Worm (Caenorhabditis elegans) whole organism, late embryonic: ENCODE results near the gene fbxc-49.
"Not testable (repeated sequence)": the region's sequence is repeated elsewhere in the genome, so short reads cannot be mapped to it uniquely, and the experiment has no call there.

Experiments
- F13H6.1 ChIP-seq: sonication (generic microtip); optimal IDR thresholded peaks from 2 replicates; lab custom pipeline; 2016; ENCODE audit warnings: missing genetic modification characterization, missing compliant biosample characterization
- K02D7.2 ChIP-seq: sonication (generic microtip); optimal IDR thresholded peaks from 2 replicates; lab custom pipeline; 2017; ENCODE audit warnings: mild to moderate bottlenecking, missing genetic modification characterization, missing compliant biosample characterization
- K09A11.1 ChIP-seq: sonication (generic microtip); optimal IDR thresholded peaks from 2 replicates; lab custom pipeline; 2017; ENCODE audit warnings: antibody characterized with exemption, mild to moderate bottlenecking, missing genetic modification characterization, missing compliant biosample characterization; ENCODE audit not compliant: insufficient read depth
- Y22D7AL.16 ChIP-seq: sonication (generic microtip); optimal IDR thresholded peaks from 2 replicates; lab custom pipeline; 2016; ENCODE audit warnings: missing genetic modification characterization, missing compliant biosample characterization
- ahr-1 ChIP-seq: sonication (generic microtip); optimal IDR thresholded peaks from 2 replicates; lab custom pipeline; 2016; ENCODE audit warnings: missing genetic modification characterization, missing compliant biosample characterization
- ama-1 ChIP-seq: fragments of 150-350 bp; optimal IDR thresholded peaks from 2 replicates; lab custom pipeline; 2014
- ceh-14 ChIP-seq: sonication (generic microtip); optimal IDR thresholded peaks from 2 replicates; lab custom pipeline; 2016; ENCODE audit warnings: missing genotype, missing genetic modification characterization, missing compliant biosample characterization
- ceh-18 ChIP-seq: sonication (generic microtip); optimal IDR thresholded peaks from 2 replicates; lab custom pipeline; 2016; ENCODE audit warnings: missing genetic modification characterization, missing compliant biosample characterization
- ceh-19 ChIP-seq: fragments of 200-800 bp; sonication (Bioruptor generic); optimal IDR thresholded peaks from 2 replicates; lab custom pipeline; 2018; ENCODE audit warnings: mild to moderate bottlenecking, missing genetic modification characterization, missing compliant biosample characterization
- ceh-22 ChIP-seq: sonication (generic microtip); optimal IDR thresholded peaks from 2 replicates; lab custom pipeline; 2017; ENCODE audit warnings: missing biosample characterization, missing genetic modification characterization
- ceh-30 ChIP-seq: fragments of 150-350 bp; optimal IDR thresholded peaks from 2 replicates; lab custom pipeline; 2014; ENCODE audit warnings: missing biosample characterization, missing genetic modification characterization
- ceh-31 ChIP-seq: sonication (generic microtip); optimal IDR thresholded peaks from 2 replicates; lab custom pipeline; 2016; ENCODE audit warnings: missing genetic modification characterization, missing compliant biosample characterization
- ceh-45 ChIP-seq: fragments of 200-800 bp; sonication (Bioruptor generic); IDR thresholded peaks from 2 replicates; pipeline ENCODE4 v1.3.6; 2022; ENCODE audit warnings: missing genetic modification reagents, missing genetic modification characterization, missing compliant biosample characterization
- ceh-48 ChIP-seq: sonication (generic microtip); optimal IDR thresholded peaks from 2 replicates; lab custom pipeline; 2016; ENCODE audit warnings: missing genetic modification characterization, inconsistent platforms, missing compliant biosample characterization
- ceh-6 ChIP-seq: fragments of 200-800 bp; sonication (Bioruptor generic); optimal IDR thresholded peaks from 2 replicates; lab custom pipeline; 2018; ENCODE audit warnings: mild to moderate bottlenecking, missing genetic modification characterization, missing compliant biosample characterization
- che-1 ChIP-seq: sonication (generic microtip); optimal IDR thresholded peaks from 2 replicates; lab custom pipeline; 2016; ENCODE audit warnings: mild to moderate bottlenecking, missing genetic modification characterization, missing compliant biosample characterization
- dmd-4 ChIP-seq: sonication (generic microtip); optimal IDR thresholded peaks from 2 replicates; lab custom pipeline; 2016; ENCODE audit warnings: borderline replicate concordance, missing genetic modification characterization, missing compliant biosample characterization
- elt-2 ChIP-seq: sonication (generic microtip); optimal IDR thresholded peaks from 2 replicates; lab custom pipeline; 2016; ENCODE audit warnings: missing genetic modification reagents, missing genetic modification characterization, missing compliant biosample characterization
- elt-4 ChIP-seq: sonication (generic microtip); optimal IDR thresholded peaks from 2 replicates; lab custom pipeline; 2016; ENCODE audit warnings: missing genetic modification characterization, missing compliant biosample characterization
- ets-4 ChIP-seq: sonication (generic microtip); optimal IDR thresholded peaks from 2 replicates; lab custom pipeline; 2016; ENCODE audit warnings: missing genetic modification characterization, missing compliant biosample characterization
- eyg-1 ChIP-seq: sonication (generic microtip); optimal IDR thresholded peaks from 2 replicates; lab custom pipeline; 2016; ENCODE audit warnings: missing genotype, missing genetic modification characterization, missing compliant biosample characterization
- fkh-10 ChIP-seq: fragments of 150-350 bp; optimal IDR thresholded peaks from 2 replicates; lab custom pipeline; 2014; ENCODE audit warnings: missing biosample characterization, missing genetic modification reagents, missing genetic modification characterization
- fkh-6 ChIP-seq: sonication (generic microtip); optimal IDR thresholded peaks from 2 replicates; lab custom pipeline; 2016; ENCODE audit warnings: missing genetic modification characterization, missing compliant biosample characterization
- gmeb-2 ChIP-seq: sonication (generic microtip); optimal IDR thresholded peaks from 2 replicates; lab custom pipeline; 2016; ENCODE audit warnings: missing genetic modification characterization, inconsistent platforms, missing compliant biosample characterization
- hlh-15 ChIP-seq: sonication (generic microtip); optimal IDR thresholded peaks from 2 replicates; lab custom pipeline; 2016; ENCODE audit warnings: missing genetic modification characterization, missing compliant biosample characterization
- hlh-30 ChIP-seq: sonication (generic microtip); optimal IDR thresholded peaks from 2 replicates; lab custom pipeline; 2017; ENCODE audit warnings: antibody characterized with exemption, missing genetic modification characterization, missing compliant biosample characterization; ENCODE audit not compliant: insufficient read depth
- madf-2 ChIP-seq: sonication (generic microtip); optimal IDR thresholded peaks from 2 replicates; lab custom pipeline; 2017; ENCODE audit warnings: missing genetic modification characterization, missing compliant biosample characterization
- nfya-1 ChIP-seq: sonication (generic microtip); optimal IDR thresholded peaks from 2 replicates; lab custom pipeline; 2017; ENCODE audit warnings: missing genetic modification characterization, mild to moderate bottlenecking, missing compliant biosample characterization, antibody characterized with exemption, moderate library complexity
- npax-4 ChIP-seq: sonication (generic microtip); optimal IDR thresholded peaks from 2 replicates; lab custom pipeline; 2016; ENCODE audit warnings: missing genetic modification characterization, missing compliant biosample characterization
- odd-2 ChIP-seq: sonication (generic microtip); optimal IDR thresholded peaks from 2 replicates; lab custom pipeline; 2017; ENCODE audit warnings: antibody characterized with exemption, mild to moderate bottlenecking, missing genetic modification characterization, missing compliant biosample characterization
- pag-3 ChIP-seq: sonication (generic microtip); optimal IDR thresholded peaks from 2 replicates; lab custom pipeline; 2016; ENCODE audit warnings: missing compliant biosample characterization, missing genetic modification characterization, borderline replicate concordance
- pha-4 ChIP-seq: fragments of 150-350 bp; optimal IDR thresholded peaks from 2 replicates; lab custom pipeline; 2018; ENCODE audit warnings: missing biosample characterization, missing genetic modification reagents, missing genetic modification characterization
- pqm-1 ChIP-seq: sonication (generic microtip); optimal IDR thresholded peaks from 2 replicates; lab custom pipeline; 2016; ENCODE audit warnings: missing genetic modification characterization, missing compliant biosample characterization
- ref-2 ChIP-seq: sonication (generic microtip); optimal IDR thresholded peaks from 2 replicates; lab custom pipeline; 2016; ENCODE audit warnings: missing genetic modification characterization, missing compliant biosample characterization
- sdc-2 ChIP-seq: sonication (generic microtip); optimal IDR thresholded peaks from 2 replicates; lab custom pipeline; 2016; ENCODE audit warnings: missing genotype, missing genetic modification characterization, missing compliant biosample characterization
- sox-4 ChIP-seq: sonication (generic microtip); optimal IDR thresholded peaks from 2 replicates; lab custom pipeline; 2017; ENCODE audit warnings: mild to moderate bottlenecking, missing genetic modification characterization, inconsistent platforms, missing compliant biosample characterization
- tbx-2 ChIP-seq: sonication (generic microtip); optimal IDR thresholded peaks from 2 replicates; lab custom pipeline; 2016; ENCODE audit warnings: missing genetic modification characterization, missing compliant biosample characterization
- unc-3 ChIP-seq, 2 experiments: fragments of 200-800 bp in 1 of 2; sonication (Bioruptor generic) in 1 of 2; sonication (generic microtip) in 1 of 2; conservative IDR thresholded peaks in 1 of 2; optimal IDR thresholded peaks in 1 of 2; 2 replicates each; pipeline versions ENCODE4 v1.3.6 to Lab custom; 2016 to 2022; ENCODE audit warnings: missing compliant biosample characterization in 2 of 2, missing genetic modification characterization in 2 of 2, missing genetic modification reagents in 1 of 2
- unc-42 ChIP-seq: sonication (generic microtip); optimal IDR thresholded peaks from 2 replicates; lab custom pipeline; 2016; ENCODE audit warnings: missing genotype, missing genetic modification characterization, missing compliant biosample characterization
- unc-55 ChIP-seq: sonication (generic microtip); optimal IDR thresholded peaks from 2 replicates; lab custom pipeline; 2017; ENCODE audit warnings: missing biosample characterization, missing genetic modification reagents, missing genetic modification characterization
- unc-86 ChIP-seq: sonication (generic microtip); optimal IDR thresholded peaks from 2 replicates; lab custom pipeline; 2016; ENCODE audit warnings: missing genetic modification characterization, missing compliant biosample characterization
- zip-5 ChIP-seq: sonication (generic microtip); optimal IDR thresholded peaks from 2 replicates; lab custom pipeline; 2016; ENCODE audit warnings: missing genetic modification characterization, missing compliant biosample characterization
- ztf-16 ChIP-seq: sonication (generic microtip); optimal IDR thresholded peaks from 2 replicates; lab custom pipeline; 2017; ENCODE audit warnings: missing genetic modification characterization, missing compliant biosample characterization

Gene fbxc-49

DNA sequence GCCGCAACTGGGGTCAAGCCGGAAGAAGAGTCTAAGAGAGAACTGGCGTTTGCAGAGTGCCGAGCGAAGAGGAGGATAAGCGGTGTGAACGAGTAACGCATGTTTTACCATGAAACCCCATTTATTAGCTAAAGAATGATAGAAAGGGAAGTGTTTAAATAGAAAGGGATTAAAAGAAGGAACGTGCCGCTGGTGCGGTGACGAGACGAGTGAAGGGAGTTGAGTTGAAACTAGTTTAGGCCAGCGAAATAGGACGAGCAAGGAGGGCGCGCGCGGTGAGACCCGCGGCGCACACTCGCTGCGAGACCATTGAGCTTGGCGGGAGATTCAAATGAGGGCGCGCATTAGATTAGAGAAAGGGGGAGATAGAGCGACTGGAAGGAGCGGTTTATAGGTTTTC, 37.4 kb upstream of the fbxc-49 start, which contains the start of gene math-1:
TSS of gene math-1 (minus strand) at position 101 of the 400 bp plus-strand sequence.
- TF ChIP-seq F13H6.1 (tag; lab: Kevin White, UChicago); ceh-19; hlh-30 (tag; lab: Kevin White, UChicago): not testable (repeated sequence)

DNA sequence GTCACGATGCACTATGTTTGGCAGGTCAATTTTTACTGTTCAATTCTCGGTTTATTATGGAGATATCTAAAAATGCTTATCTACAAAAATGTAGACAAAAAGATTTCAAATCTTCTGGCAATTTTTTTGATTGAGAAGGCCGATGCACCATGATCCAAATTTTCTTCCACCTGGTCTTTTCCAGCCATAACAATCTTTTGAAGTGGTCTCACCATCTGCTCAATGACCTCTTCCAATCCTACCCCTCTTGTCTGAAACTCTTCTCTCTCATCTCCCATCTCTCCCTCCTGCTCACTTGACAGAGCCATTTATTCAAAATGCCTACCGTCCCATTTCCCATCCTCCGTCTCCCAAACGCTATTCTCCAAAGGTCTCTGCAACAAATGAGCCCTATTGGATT, 32.6 kb upstream of the fbxc-49 start, which contains the start of gene fbxb-35:
TSS of gene fbxb-35 (plus strand) at position 301 of the 400 bp plus-strand sequence.
- TF ChIP-seq hlh-15 (tag; lab: Kevin White, UChicago) (no peak), npax-4 (no peak), ceh-30 (tag; lab: Kevin White, UChicago) (no peak), ceh-31 (tag; lab: Kevin White, UChicago) (no peak), pag-3 (no peak), ztf-16 (tag; lab: Kevin White, UChicago) (no peak), dmd-4 (tag; lab: Kevin White, UChicago) (no peak), ama-1 (lab: Kevin White, UChicago) (no peak), K02D7.2 (tag; lab: Kevin White, UChicago) (no peak), elt-2 (tag; lab: Kevin White, UChicago) (no peak), fkh-6 (tag; lab: Kevin White, UChicago) (no peak), ceh-48 (tag; lab: Kevin White, UChicago) (no peak), che-1 (tag; lab: Kevin White, UChicago) (no peak), madf-2 (tag; lab: Kevin White, UChicago) (no peak)

DNA sequence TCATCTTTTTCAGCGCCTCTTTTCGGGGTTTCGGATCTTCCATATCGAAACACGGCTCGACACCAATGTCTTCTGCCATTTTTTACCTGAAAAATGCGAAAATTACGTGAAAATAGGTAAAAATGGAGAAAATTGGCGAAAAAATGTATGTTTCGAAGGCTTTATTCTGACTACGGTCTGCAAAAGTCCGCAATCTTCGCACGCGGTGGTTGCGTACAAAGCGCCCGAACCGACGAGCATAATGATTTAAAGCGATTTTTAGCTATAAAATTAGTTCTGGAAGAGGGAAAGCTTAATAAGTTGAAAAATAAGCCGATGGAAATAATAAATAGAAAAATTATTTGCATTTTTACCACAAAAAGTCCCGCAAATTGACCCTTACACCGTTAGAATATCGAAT, 24.9 kb upstream of the fbxc-49 start, which contains the start of gene F07E5.5:
TSS of gene F07E5.5 (minus strand) at position 86 of the 400 bp plus-strand sequence.
- TF ChIP-seq Y22D7AL.16 = no peak
- TF ChIP-seq unc-42 = peak; percentile 20
- TF ChIP-seq tbx-2 (tag; lab: Kevin White, UChicago) = peak; percentile 1
- TF ChIP-seq nfya-1 (tag; lab: Kevin White, UChicago) = peak; percentile 42
- no peak for TF ChIP-seq ceh-6 (GFP tag; lab: Kevin White, UChicago)

DNA sequence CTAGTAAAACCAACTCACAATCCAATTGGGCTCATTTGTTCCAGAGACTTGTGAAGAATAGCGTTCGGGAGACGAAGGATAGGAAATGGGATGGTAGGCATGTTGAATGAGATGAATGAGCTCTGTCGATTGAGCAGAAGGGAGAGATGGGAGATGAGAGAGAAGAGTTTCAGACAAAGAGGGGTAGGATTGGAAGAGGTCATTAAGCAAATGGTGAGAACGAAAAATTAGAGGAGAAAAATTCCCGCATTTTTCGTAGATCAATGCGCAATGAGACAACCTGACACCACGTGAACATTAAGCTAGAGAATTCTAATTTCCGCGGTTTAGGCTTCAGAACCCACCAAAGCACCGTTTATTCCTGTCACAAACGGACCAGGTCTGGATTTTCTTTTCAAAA, 19.9 kb upstream of the fbxc-49 start, which contains the start of gene F07E5.13:
TSS of gene F07E5.13 (minus strand) at position 101 of the 400 bp plus-strand sequence.
- TF ChIP-seq ceh-6 (GFP tag; lab: Kevin White, UChicago) = no peak
- no peak for TF ChIP-seq nfya-1 (tag; lab: Kevin White, UChicago)
- TF ChIP-seq ceh-30 (tag; lab: Kevin White, UChicago) = no peak
- TF ChIP-seq sdc-2 (tag; lab: Kevin White, UChicago) = no peak
- TF ChIP-seq sox-4 = no peak
- TF ChIP-seq fkh-10 = no peak
- no peak for TF ChIP-seq elt-4
- TF ChIP-seq gmeb-2 (tag; lab: Kevin White, UChicago) = no peak
- TF ChIP-seq unc-55 (GFP tag; lab: Kevin White, UChicago) = no peak
- no peak for TF ChIP-seq ref-2 (tag; lab: Kevin White, UChicago)
- no peak for TF ChIP-seq unc-86
- TF ChIP-seq eyg-1 = no peak
- TF ChIP-seq zip-5 (tag; lab: Kevin White, UChicago) = no peak
- TF ChIP-seq, all 69 proteins: peak for 0

DNA sequence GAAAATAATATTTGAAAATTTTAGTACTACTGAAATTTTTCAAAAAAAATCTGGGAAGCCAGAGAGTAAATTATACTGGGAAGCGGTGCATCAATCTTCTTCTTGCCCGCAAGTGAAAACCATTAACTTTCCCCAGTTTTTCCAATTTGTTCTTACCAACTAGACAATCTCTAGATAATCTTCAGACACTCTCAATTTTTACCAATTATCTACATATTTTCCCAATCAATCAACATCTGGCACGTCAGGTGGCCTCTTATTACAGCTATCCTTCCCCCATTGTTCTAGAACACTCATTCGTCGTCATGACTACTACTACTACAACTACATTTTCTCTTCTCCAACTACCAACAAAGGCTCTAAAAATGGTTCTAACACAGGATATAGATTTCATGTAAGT, 19.4 kb upstream of the fbxc-49 start, which contains the start of gene fbxb-6:
TSS of gene fbxb-6 (plus strand) at position 301 of the 400 bp plus-strand sequence.
- TF ChIP-seq pha-4 (tag; lab: Kevin White, UChicago) (no peak), K09A11.1 (tag; lab: Kevin White, UChicago) (no peak), odd-2 (tag; lab: Kevin White, UChicago) (no peak), ref-2 (tag; lab: Kevin White, UChicago) (no peak), pag-3 (no peak), ceh-31 (tag; lab: Kevin White, UChicago) (no peak), ahr-1 (tag; lab: Kevin White, UChicago) (no peak), ceh-22 (tag; lab: Kevin White, UChicago) (no peak), pqm-1 (tag; lab: Kevin White, UChicago) (no peak), gmeb-2 (tag; lab: Kevin White, UChicago) (no peak), ceh-14 (tag; lab: Kevin White, UChicago) (no peak), ceh-45 (GFP tag; lab: Robert Waterston, UW) (no peak), eyg-1 (no peak), ceh-18 (no peak), elt-2 (tag; lab: Kevin White, UChicago) (no peak), dmd-4 (tag; lab: Kevin White, UChicago) (no peak), ets-4 (tag; lab: Kevin White, UChicago) (no peak), unc-3 (GFP tag; conservative IDR thresholded peaks at IDR 0.05; lab: Robert Waterston, UW) (no peak), unc-3 (tag; optimal IDR thresholded peaks at IDR 0.05; lab: Kevin White, UChicago) (no peak)
- TF ChIP-seq, all 69 proteins: peak for 0
